Worm (Caenorhabditis elegans): ENCODE data around the gene ins-6.

DNA sequence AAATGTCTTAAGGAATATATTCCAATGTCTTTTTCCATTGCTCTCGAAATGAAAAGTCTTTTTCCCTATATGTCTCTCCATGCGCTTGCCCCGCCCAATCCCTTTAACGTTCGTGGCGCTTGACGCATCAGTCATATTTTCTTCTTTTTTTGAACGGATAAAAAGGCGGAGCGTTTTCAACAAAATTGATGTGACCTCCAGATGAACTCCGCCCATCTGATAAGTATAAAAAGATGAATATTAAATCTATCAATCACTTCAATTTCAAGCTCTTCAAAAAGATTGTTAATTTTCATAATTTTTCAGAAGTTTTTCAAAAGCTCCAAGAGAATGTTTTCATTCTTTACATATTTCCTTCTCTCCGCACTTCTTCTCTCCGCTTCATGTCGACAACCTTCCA, 4.2 kb upstream of the ins-6 start, which contains the start of gene ins-4:
- TF ChIP-seq mls-2 (tag; optimal IDR thresholded peaks at IDR 0.05): no peak
- no peak for TF ChIP-seq elt-1 (tag; optimal IDR thresholded peaks at IDR 0.05; ENCODE audit: borderline replicate concordance, insufficient read depth)
- no peak for TF ChIP-seq nhr-237 (tag; optimal IDR thresholded peaks at IDR 0.05)
